ENCODE assay signal across 4 fruit fly cellular contexts in the genomic region with DNA sequence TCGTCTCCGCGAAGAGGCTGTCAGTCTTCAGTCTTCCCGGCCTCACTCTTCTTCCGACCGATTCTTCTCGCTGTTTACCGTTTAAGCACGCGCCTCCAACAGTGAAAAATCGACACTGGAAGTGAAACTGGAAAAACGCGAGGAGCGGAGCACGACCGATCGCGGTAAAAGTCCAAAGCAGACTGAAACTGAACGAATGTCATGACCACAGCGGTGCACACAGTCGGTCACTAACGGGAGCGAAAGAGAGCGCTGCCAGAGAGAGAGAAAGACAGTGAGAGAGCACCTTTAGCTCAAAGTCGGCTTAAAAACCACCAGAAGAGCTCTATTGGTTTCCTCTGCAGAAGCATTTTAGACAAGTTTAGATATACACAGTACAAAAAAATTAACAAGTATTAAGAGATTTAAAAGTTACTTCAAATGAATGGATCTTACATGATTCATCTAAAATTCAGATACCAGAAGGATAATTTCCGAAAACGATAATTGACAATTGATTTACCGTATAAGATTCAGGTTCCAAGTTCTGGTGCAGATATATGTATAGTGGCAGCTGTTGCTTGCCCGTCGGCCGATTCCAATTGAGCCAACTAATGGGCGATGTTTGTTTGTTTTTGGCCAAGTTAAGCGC.
TF ChIP-seq lines count a peak whose summit lies in the region.

CG11498 (minus strand) TSS at position 162 of the 631 bp plus-strand sequence.

- no peak for TF ChIP-seq CTCF in whole organism, embryonic (GFP tag; optimal IDR thresholded peaks at IDR 0.05; lab: Kevin White, UChicago)

TF ChIP-seq in whole organism, embryonic, 481 proteins besides CTCF, POLR2A, EP300 and RAD21 (continues in another document):
- TF ChIP-seq z (GFP tag; IDR thresholded peaks at IDR 0.05; lab: Robert Waterston, UW): 0 out of 3 replicates have a peak, but pooled peaks have one; percentile 65
- peak; percentile 31; the same call in 1 of the 2 replicates for TF ChIP-seq E2f2 (GFP tag; IDR thresholded peaks at IDR 0.05; lab: Robert Waterston, UW)
- TF ChIP-seq oc (tag; optimal IDR thresholded peaks at IDR 0.05; lab: Kevin White, UChicago): peak; percentile 55
- peak; percentile 88 for TF ChIP-seq CG2199 (GFP tag; IDR thresholded peaks at IDR 0.05; lab: Robert Waterston, UW)
- peak; percentile 66 to 83 for TF ChIP-seq Trl (optimal IDR thresholded peaks at IDR 0.05; lab: Kevin White, UChicago)
- no peak for TF ChIP-seq Trl (GFP tag; optimal IDR thresholded peaks at IDR 0.05; lab: Kevin White, UChicago)
- peak; percentile 41; the same call in 1 of the 3 replicates for TF ChIP-seq CG6791 (GFP tag; IDR thresholded peaks at IDR 0.05; lab: Robert Waterston, UW; ENCODE audit: partially characterized antibody)
- TF ChIP-seq Drgx (GFP tag; IDR thresholded peaks at IDR 0.05; lab: Robert Waterston, UW): peak; percentile 72
- TF ChIP-seq Xrp1 (GFP tag; IDR thresholded peaks at IDR 0.05; lab: Robert Waterston, UW): 0 out of 2 replicates have a peak, but pooled peaks have one; percentile 19
- 0 out of 3 replicates have a peak, but pooled peaks have one; percentile 3 for TF ChIP-seq otp (GFP tag; IDR thresholded peaks at IDR 0.05; lab: Robert Waterston, UW)
- 0 out of 2 replicates have a peak, but pooled peaks have one; percentile 35 for TF ChIP-seq bbx (GFP tag; IDR thresholded peaks at IDR 0.05; lab: Robert Waterston, UW; ENCODE audit: partially characterized antibody)
- TF ChIP-seq schlank (tag; optimal IDR thresholded peaks at IDR 0.05; lab: Kevin White, UChicago): no peak
- TF ChIP-seq Jarid2 (GFP tag; optimal IDR thresholded peaks at IDR 0.05; lab: Kevin White, UChicago): peak; percentile 67
- no peak for TF ChIP-seq lab (GFP tag; optimal IDR thresholded peaks at IDR 0.05; lab: Kevin White, UChicago)
- 0 out of 3 replicates have a peak, but pooled peaks have one; percentile 11 for TF ChIP-seq dysf (GFP tag; IDR thresholded peaks at IDR 0.05; lab: Robert Waterston, UW)
- peak; percentile 55 for TF ChIP-seq sens (GFP tag; lab: Kevin White, UChicago)
- no peak for TF ChIP-seq ind (GFP tag; optimal IDR thresholded peaks at IDR 0.05; lab: Kevin White, UChicago)
- peak; percentile 22 for TF ChIP-seq pros (GFP tag; optimal IDR thresholded peaks at IDR 0.05; lab: Kevin White, UChicago)

TF ChIP-seq in whole organism, prepupa, 60 proteins besides CTCF, POLR2A, EP300 and RAD21 (continues in another document):
- TF ChIP-seq cyc (GFP tag; optimal IDR thresholded peaks at IDR 0.05; lab: Kevin White, UChicago): no peak
- TF ChIP-seq CG31627 (GFP tag; optimal IDR thresholded peaks at IDR 0.05; lab: Kevin White, UChicago): no peak
- TF ChIP-seq Hr4 (GFP tag; optimal IDR thresholded peaks at IDR 0.05; lab: Kevin White, UChicago): peak; percentile 36
- peak; percentile 20 for TF ChIP-seq CG3919 (GFP tag; optimal IDR thresholded peaks at IDR 0.05; lab: Kevin White, UChicago)
- TF ChIP-seq CG11762 (GFP tag; optimal IDR thresholded peaks at IDR 0.05; lab: Kevin White, UChicago; ENCODE audit: insufficient read depth): no peak
- TF ChIP-seq esn (GFP tag; optimal IDR thresholded peaks at IDR 0.05; lab: Kevin White, UChicago): peak; percentile 3
- TF ChIP-seq eg (GFP tag; IDR thresholded peaks at IDR 0.05; lab: Robert Waterston, UW): peak; percentile 56
- TF ChIP-seq CG6163 (GFP tag; IDR thresholded peaks at IDR 0.05; lab: Robert Waterston, UW): peak; percentile 71; the same call in 2 of the 3 replicates
- TF ChIP-seq Sox102F (GFP tag; optimal IDR thresholded peaks at IDR 0.05; lab: Kevin White, UChicago): peak; percentile 18
- TF ChIP-seq OdsH (GFP tag; optimal IDR thresholded peaks at IDR 0.05; lab: Kevin White, UChicago): no peak
- peak; percentile 20 for TF ChIP-seq CG4318 (GFP tag; optimal IDR thresholded peaks at IDR 0.05; lab: Kevin White, UChicago)
- TF ChIP-seq Gug (GFP tag; IDR thresholded peaks at IDR 0.05; lab: Robert Waterston, UW): 0 out of 2 replicates have a peak, but pooled peaks have one; percentile 32
- peak; percentile 61; the same call in 2 of the 3 replicates for TF ChIP-seq CG8119 (GFP tag; IDR thresholded peaks at IDR 0.05; lab: Robert Waterston, UW)
- no peak for TF ChIP-seq CG34406 (GFP tag; optimal IDR thresholded peaks at IDR 0.05; lab: Kevin White, UChicago)
- TF ChIP-seq Eip75B (GFP tag; optimal IDR thresholded peaks at IDR 0.05; lab: Kevin White, UChicago): peak; percentile 3
- TF ChIP-seq spab (GFP tag; optimal IDR thresholded peaks at IDR 0.05; lab: Kevin White, UChicago): no peak
- TF ChIP-seq ss (GFP tag; optimal IDR thresholded peaks at IDR 0.05; lab: Kevin White, UChicago): no peak
- no peak for TF ChIP-seq salr (GFP tag; optimal IDR thresholded peaks at IDR 0.05; lab: Kevin White, UChicago)
- TF ChIP-seq dac (GFP tag; optimal IDR thresholded peaks at IDR 0.05; lab: Kevin White, UChicago): no peak
- TF ChIP-seq Eip78C (GFP tag; lab: Kevin White, UChicago): peak; percentile 47
- no peak for TF ChIP-seq pdm3 (GFP tag; optimal IDR thresholded peaks at IDR 0.05; lab: Kevin White, UChicago)

TF ChIP-seq in whole organism, pupa, 21 proteins besides CTCF, POLR2A, EP300 and RAD21:
- TF ChIP-seq fd96Ca (GFP tag; IDR thresholded peaks at IDR 0.05; lab: Robert Waterston, UW) (0 out of 3 replicates have a peak, but pooled peaks have one; percentile 27), rn (GFP tag; IDR thresholded peaks at IDR 0.05; lab: Robert Waterston, UW) (no peak), CG14655 (GFP tag; optimal IDR thresholded peaks at IDR 0.05; lab: Kevin White, UChicago) (peak; percentile 33), EcR (GFP tag; optimal IDR thresholded peaks at IDR 0.05; lab: Kevin White, UChicago) (no peak), CG17806 (tag; optimal IDR thresholded peaks at IDR 0.05; lab: Kevin White, UChicago) (no peak), CG4496 (GFP tag; IDR thresholded peaks at IDR 0.05; lab: Robert Waterston, UW) (peak; percentile 76), CG12605 (GFP tag; IDR thresholded peaks at IDR 0.05; lab: Robert Waterston, UW) (peak; percentile 24; the same call in 1 of the 2 replicates), Ets98B (GFP tag; IDR thresholded peaks at IDR 0.05; lab: Robert Waterston, UW) (peak; percentile 59; the same call in 1 of the 2 replicates), CG9948 (tag; optimal IDR thresholded peaks at IDR 0.05; lab: Kevin White, UChicago) (no peak), Pif1B (GFP tag; optimal IDR thresholded peaks at IDR 0.05; lab: Kevin White, UChicago) (peak; percentile 30), gl (tag; optimal IDR thresholded peaks at IDR 0.05; lab: Kevin White, UChicago) (no peak), CG8159 (tag; optimal IDR thresholded peaks at IDR 0.05; lab: Kevin White, UChicago) (no peak), CG34367 (tag; optimal IDR thresholded peaks at IDR 0.05; lab: Kevin White, UChicago) (no peak), CG10348 (GFP tag; IDR thresholded peaks at IDR 0.05; lab: Robert Waterston, UW) (no peak), CG15710 (tag; optimal IDR thresholded peaks at IDR 0.05; lab: Kevin White, UChicago) (no peak), CG13204 (GFP tag; optimal IDR thresholded peaks at IDR 0.05; lab: Kevin White, UChicago) (peak; percentile 36), CG32121 (GFP tag; IDR thresholded peaks at IDR 0.05; lab: Robert Waterston, UW) (peak; percentile 46), CG8301 (tag; optimal IDR thresholded peaks at IDR 0.05; lab: Kevin White, UChicago) (no peak), Snoo (tag; optimal IDR thresholded peaks at IDR 0.05; lab: Kevin White, UChicago) (no peak), D1 (tag; optimal IDR thresholded peaks at IDR 0.05; lab: Kevin White, UChicago) (no peak), Pif1A (GFP tag; optimal IDR thresholded peaks at IDR 0.05; lab: Kevin White, UChicago) (peak; percentile 38)

TF ChIP-seq in whole organism, wandering third instar larva, 38 proteins besides CTCF, POLR2A, EP300 and RAD21:
- TF ChIP-seq fru (GFP tag; optimal IDR thresholded peaks at IDR 0.05; lab: Kevin White, UChicago) (peak; percentile 15), Dif (GFP tag; optimal IDR thresholded peaks at IDR 0.05; lab: Kevin White, UChicago; ENCODE audit: partially characterized antibody) (peak; percentile 44), dl (GFP tag; optimal IDR thresholded peaks at IDR 0.05; lab: Kevin White, UChicago; ENCODE audit: insufficient read depth in 1 of 2, partially characterized antibody in 2 of 2) (peak; percentile 4 to 32), sv (GFP tag; optimal IDR thresholded peaks at IDR 0.05; lab: Kevin White, UChicago) (no peak), N (GFP tag; optimal IDR thresholded peaks at IDR 0.05; lab: Kevin White, UChicago) (no peak)

Comparison
In these comparisons a context has a peak if more than half of its experiments do, and no peak if none do; other contexts are left out.
1. Of the 7 proteins assayed by ChIP-seq in both whole organism, embryonic and whole organism, prepupa: peak only in whole organism, embryonic: Blimp-1; only in whole organism, prepupa: Gug and Sox102F; in both: none; in neither: 4.